Fruit fly (Drosophila melanogaster) whole organism, embryonic: Measurements from ENCODE around the gene EloB.

Source experiments
- Aef1 ChIP-seq: fragments of 200-800 bp; sonication (Bioruptor generic); IDR thresholded peaks from 3 replicates; pipeline ENCODE4 v1.3.6; 2022; ENCODE audit warnings: missing biosample characterization, missing genetic modification characterization
- B-H2 ChIP-seq: fragments of 200-800 bp; sonication (Bioruptor generic); optimal IDR thresholded peaks from 2 replicates; lab custom pipeline; 2018; ENCODE audit warnings: missing biosample characterization, mild to moderate bottlenecking, missing genetic modification characterization
- CG10147 ChIP-seq: fragments of 200-800 bp; sonication (Bioruptor generic); optimal IDR thresholded peaks from 2 replicates; lab custom pipeline; 2019; ENCODE audit warnings: missing biosample characterization, mild to moderate bottlenecking, missing genetic modification characterization, moderate library complexity
- CG10209 ChIP-seq: fragments of 200-800 bp; sonication (Bioruptor generic); optimal IDR thresholded peaks from 3 replicates; lab custom pipeline; 2017; ENCODE audit warnings: missing biosample characterization, mild to moderate bottlenecking, missing genetic modification characterization, missing genetic modification reagents
- CG10274 ChIP-seq: fragments of 200-800 bp; sonication (Bioruptor generic); optimal IDR thresholded peaks from 3 replicates; lab custom pipeline; 2017; ENCODE audit warnings: missing biosample characterization, mild to moderate bottlenecking, missing genetic modification characterization
- CG11695 ChIP-seq: fragments of 200-800 bp; sonication (Bioruptor generic); IDR thresholded peaks from 3 replicates; pipeline ENCODE4 v1.3.6; 2022; ENCODE audit warnings: missing biosample characterization, missing genetic modification characterization
- CG13424 ChIP-seq: fragments of 200-800 bp; sonication (Bioruptor generic); optimal IDR thresholded peaks from 2 replicates; lab custom pipeline; 2019; ENCODE audit warnings: missing biosample characterization, mild to moderate bottlenecking, missing genetic modification characterization, moderate library complexity
- CG14667 ChIP-seq: fragments of 200-800 bp; sonication (Bioruptor generic); IDR thresholded peaks from 2 replicates; pipeline ENCODE4 v1.3.6; 2022; ENCODE audit warnings: missing biosample characterization, missing genetic modification characterization
- CG15073 ChIP-seq: fragments of 200-800 bp; sonication (Bioruptor generic); optimal IDR thresholded peaks from 2 replicates; lab custom pipeline; 2016; ENCODE audit warnings: missing biosample characterization, missing genetic modification characterization
- CG1832 ChIP-seq: fragments of 200-800 bp; sonication (Bioruptor generic); optimal IDR thresholded peaks from 2 replicates; lab custom pipeline; 2017; ENCODE audit warnings: missing biosample characterization, mild to moderate bottlenecking, missing genetic modification characterization, inconsistent platforms
- CG2875 ChIP-seq: fragments of 200-800 bp; sonication (Bioruptor generic); optimal IDR thresholded peaks from 2 replicates; lab custom pipeline; 2017; ENCODE audit warnings: missing biosample characterization, mild to moderate bottlenecking, missing genetic modification characterization, missing genetic modification reagents
- CG30403 ChIP-seq: fragments of 200-800 bp; sonication (Bioruptor generic); optimal IDR thresholded peaks from 3 replicates; lab custom pipeline; 2016; ENCODE audit warnings: missing biosample characterization, missing genetic modification characterization
- CG31388 ChIP-seq: fragments of 200-800 bp; sonication (Bioruptor generic); optimal IDR thresholded peaks from 2 replicates; lab custom pipeline; 2016; ENCODE audit warnings: missing biosample characterization, missing genetic modification characterization
- CG3281 ChIP-seq: fragments of 200-800 bp; sonication (Bioruptor generic); optimal IDR thresholded peaks from 3 replicates; lab custom pipeline; 2017; ENCODE audit warnings: missing biosample characterization, mild to moderate bottlenecking, missing genetic modification characterization
- CG4707 ChIP-seq: fragments of 200-800 bp; sonication (Bioruptor generic); optimal IDR thresholded peaks from 2 replicates; lab custom pipeline; 2018; ENCODE audit warnings: missing biosample characterization, mild to moderate bottlenecking, missing genetic modification characterization, moderate library complexity
- CG4730 ChIP-seq: fragments of 200-800 bp; sonication (Bioruptor generic); IDR thresholded peaks from 2 replicates; pipeline ENCODE4 v1.3.6; 2022; ENCODE audit warnings: missing biosample characterization, missing genetic modification characterization
- CG6654 ChIP-seq: fragments of 200-800 bp; sonication (Bioruptor generic); optimal IDR thresholded peaks from 2 replicates; lab custom pipeline; 2017; ENCODE audit warnings: missing biosample characterization, mild to moderate bottlenecking, missing genetic modification characterization
- CG7745 ChIP-seq: fragments of 200-800 bp; sonication (Bioruptor generic); optimal IDR thresholded peaks from 2 replicates; lab custom pipeline; 2018; ENCODE audit warnings: missing biosample characterization, mild to moderate bottlenecking, missing genetic modification characterization, moderate library complexity
- CG9876 ChIP-seq: fragments of 200-800 bp; sonication (Bioruptor generic); optimal IDR thresholded peaks from 2 replicates; lab custom pipeline; 2016; ENCODE audit warnings: missing biosample characterization, missing genetic modification characterization
- CoRest ChIP-seq: fragments of 200-800 bp; sonication (Bioruptor generic); optimal IDR thresholded peaks from 3 replicates; lab custom pipeline; 2018; ENCODE audit warnings: missing biosample characterization, mild to moderate bottlenecking, missing genetic modification characterization, moderate library complexity
- Dek ChIP-seq: fragments of 200-800 bp; sonication (Bioruptor generic); optimal IDR thresholded peaks from 3 replicates; lab custom pipeline; 2019; ENCODE audit warnings: missing biosample characterization, mild to moderate bottlenecking, missing genetic modification characterization, moderate library complexity
- Gsc ChIP-seq: fragments of 200-800 bp; sonication (Bioruptor generic); IDR thresholded peaks from 2 replicates; pipeline ENCODE4 v1.3.6; 2022; ENCODE audit warnings: missing biosample characterization, missing genetic modification characterization
- H15 ChIP-seq: fragments of 200-800 bp; sonication (Bioruptor generic); IDR thresholded peaks from 3 replicates; pipeline ENCODE4 v1.3.6; 2022; ENCODE audit warnings: missing biosample characterization, missing genetic modification characterization
- H2.0 ChIP-seq: fragments of 200-800 bp; sonication (Bioruptor generic); IDR thresholded peaks from 2 replicates; pipeline ENCODE4 v1.3.6; 2022; ENCODE audit warnings: missing biosample characterization, missing genetic modification characterization
- Oaz ChIP-seq: fragments of 200-800 bp; sonication (Bioruptor generic); IDR thresholded peaks from 2 replicates; pipeline ENCODE4 v1.3.6; 2022; ENCODE audit warnings: missing biosample characterization, missing genetic modification characterization
- Sox102F ChIP-seq: fragments of 200-800 bp; sonication (Bioruptor generic); optimal IDR thresholded peaks from 2 replicates; lab custom pipeline; 2018; ENCODE audit warnings: missing biosample characterization, mild to moderate bottlenecking, missing genetic modification characterization, moderate library complexity
- Xbp1 ChIP-seq: fragments of 200-800 bp; sonication (Bioruptor generic); optimal IDR thresholded peaks from 3 replicates; lab custom pipeline; 2016; ENCODE audit warnings: missing biosample characterization, mild to moderate bottlenecking, missing genetic modification characterization
- Xrp1 ChIP-seq: fragments of 200-800 bp; sonication (Bioruptor generic); IDR thresholded peaks from 2 replicates; pipeline ENCODE4 v1.3.6; 2022; ENCODE audit warnings: missing biosample characterization, missing genetic modification characterization
- YL-1 ChIP-seq: fragments of 200-800 bp; sonication (Bioruptor generic); optimal IDR thresholded peaks from 3 replicates; lab custom pipeline; 2017; ENCODE audit warnings: missing biosample characterization, mild to moderate bottlenecking, missing genetic modification characterization
- abd-A ChIP-seq: fragments of 200-800 bp; sonication (Bioruptor generic); optimal IDR thresholded peaks from 3 replicates; lab custom pipeline; 2019; ENCODE audit warnings: missing biosample characterization, mild to moderate bottlenecking, missing genetic modification characterization, moderate library complexity
- bigmax ChIP-seq: fragments of 200-800 bp; sonication (Bioruptor generic); optimal IDR thresholded peaks from 2 replicates; lab custom pipeline; 2018; ENCODE audit warnings: missing biosample characterization, mild to moderate bottlenecking, missing genetic modification characterization
- btn ChIP-seq: fragments of 200-800 bp; sonication (Bioruptor generic); optimal IDR thresholded peaks from 2 replicates; lab custom pipeline; 2016; ENCODE audit warnings: missing biosample characterization, missing genetic modification characterization
- corto ChIP-seq: fragments of 200-800 bp; sonication (Bioruptor generic); optimal IDR thresholded peaks from 2 replicates; lab custom pipeline; 2016; ENCODE audit warnings: missing biosample characterization, mild to moderate bottlenecking, missing genetic modification characterization, moderate library complexity
- dmrt11E ChIP-seq: fragments of 200-800 bp; sonication (Bioruptor generic); optimal IDR thresholded peaks from 3 replicates; lab custom pipeline; 2018; ENCODE audit warnings: missing biosample characterization, mild to moderate bottlenecking, missing genetic modification characterization, moderate library complexity
- ems ChIP-seq: fragments of 200-800 bp; sonication (Bioruptor generic); optimal IDR thresholded peaks from 3 replicates; lab custom pipeline; 2016; ENCODE audit warnings: missing biosample characterization, missing genetic modification characterization
- eyg ChIP-seq: fragments of 200-800 bp; sonication (Bioruptor generic); optimal IDR thresholded peaks from 3 replicates; lab custom pipeline; 2016; ENCODE audit warnings: missing biosample characterization, missing genetic modification characterization
- jing ChIP-seq: fragments of 200-800 bp; sonication (Bioruptor generic); optimal IDR thresholded peaks from 2 replicates; lab custom pipeline; 2018; ENCODE audit warnings: missing biosample characterization, mild to moderate bottlenecking, missing genetic modification characterization
- lola ChIP-seq, 3 experiments: fragments of >200 bp in 2 of 3; fragments of 200-800 bp in 1 of 3; sonication (Bioruptor generic) in 1 of 3; optimal IDR thresholded peaks; 2 replicates each; lab custom pipeline; 2017 to 2019; ENCODE audit warnings: missing biosample characterization in 3 of 3, missing genetic modification characterization in 3 of 3, mild to moderate bottlenecking in 1 of 3, moderate library complexity in 1 of 3
- nerfin-1 ChIP-seq: fragments of 200-800 bp; sonication (Bioruptor generic); optimal IDR thresholded peaks from 3 replicates; lab custom pipeline; 2019; ENCODE audit warnings: missing biosample characterization, mild to moderate bottlenecking, missing genetic modification characterization, moderate library complexity
- odd ChIP-seq: fragments of 200-800 bp; sonication (Bioruptor generic); optimal IDR thresholded peaks from 2 replicates; lab custom pipeline; 2017; ENCODE audit warnings: missing biosample characterization, mild to moderate bottlenecking, missing genetic modification characterization
- p53 ChIP-seq: fragments of 200-800 bp; sonication (Bioruptor generic); optimal IDR thresholded peaks from 2 replicates; lab custom pipeline; 2016; ENCODE audit warnings: missing biosample characterization, missing genetic modification characterization
- pum ChIP-seq: fragments of 200-800 bp; sonication (Bioruptor generic); optimal IDR thresholded peaks from 2 replicates; lab custom pipeline; 2016; ENCODE audit warnings: missing biosample characterization, missing genetic modification characterization
- sc ChIP-seq, 3 experiments: fragments of >200 bp in 2 of 3; fragments of 200-800 bp in 1 of 3; sonication (Bioruptor generic) in 1 of 3; optimal IDR thresholded peaks; 2 replicates in 2 of 3; 3 replicates in 1 of 3; lab custom pipeline; 2017; ENCODE audit warnings: mild to moderate bottlenecking in 1 of 3, missing biosample characterization in 1 of 3, missing genetic modification characterization in 1 of 3, missing genetic modification reagents in 1 of 3
- seq ChIP-seq: fragments of 200-800 bp; sonication (Bioruptor generic); IDR thresholded peaks from 2 replicates; pipeline ENCODE4 v1.3.6; 2022; ENCODE audit warnings: missing biosample characterization, missing genetic modification characterization
- toy ChIP-seq: fragments of 200-800 bp; sonication (Bioruptor generic); IDR thresholded peaks from 2 replicates; pipeline ENCODE4 v1.3.6; 2022; ENCODE audit warnings: missing biosample characterization, missing genetic modification characterization
- unpg ChIP-seq: fragments of 200-800 bp; sonication (Bioruptor generic); optimal IDR thresholded peaks from 3 replicates; lab custom pipeline; 2018; ENCODE audit warnings: missing biosample characterization, mild to moderate bottlenecking, missing genetic modification characterization, moderate library complexity
- vnd ChIP-seq: fragments of 200-800 bp; sonication (Bioruptor generic); IDR thresholded peaks from 3 replicates; pipeline ENCODE4 v1.3.6; 2022; ENCODE audit warnings: missing biosample characterization, missing genetic modification characterization; ENCODE audit not compliant: partially characterized antibody
- wek ChIP-seq: fragments of 200-800 bp; sonication (Bioruptor generic); optimal IDR thresholded peaks from 3 replicates; lab custom pipeline; 2018; ENCODE audit warnings: missing biosample characterization, mild to moderate bottlenecking, missing genetic modification characterization, moderate library complexity

The EloB gene

DNA sequence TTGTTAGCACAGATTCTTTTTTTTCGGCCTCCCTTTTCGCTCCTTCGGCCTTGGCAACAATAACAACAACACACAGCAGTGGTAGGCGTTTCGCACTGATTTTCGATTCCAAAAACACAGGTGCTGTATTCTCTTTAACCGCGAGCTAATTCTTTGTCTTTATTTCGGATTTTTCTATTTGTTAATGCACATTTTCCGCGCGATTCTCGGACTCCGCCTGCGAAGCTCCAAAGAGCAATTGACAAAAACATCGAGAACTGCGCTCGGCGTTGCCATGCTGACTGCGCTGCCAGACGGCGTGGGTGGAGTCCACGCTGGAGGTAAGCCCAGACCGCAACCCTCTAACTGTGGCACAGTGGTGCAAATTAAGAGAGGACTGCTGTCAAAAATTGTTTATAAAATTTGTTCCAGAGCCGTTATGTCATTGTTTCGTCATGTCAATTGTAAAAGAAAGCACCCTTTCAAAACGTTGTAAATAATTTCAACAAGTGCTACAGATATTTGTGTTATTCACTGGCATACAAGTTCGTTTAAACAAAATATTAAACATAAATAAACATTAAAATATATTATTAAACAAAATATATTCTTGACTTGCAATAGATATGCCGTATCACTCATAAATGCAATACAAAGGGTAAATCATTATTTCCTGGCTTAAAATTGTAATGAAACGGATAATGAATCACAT lies 22.1 kb downstream of the EloB start, which contains the start of the genes DPCoAC and CG5180 (continued):
- peak; percentile 44; the same call in 2 of the 3 replicates for TF ChIP-seq vnd (GFP tag; lab: Robert Waterston, UW)
- no peak for TF ChIP-seq CG1832
- peak; percentile 56; the same call in 1 of the 2 replicates for TF ChIP-seq CG4730 (GFP tag; lab: Robert Waterston, UW)
- no peak for TF ChIP-seq Gsc (GFP tag; lab: Robert Waterston, UW)
- TF ChIP-seq CG2875 (GFP tag; lab: Kevin White, UChicago), result no peak
- peak; percentile 78 for TF ChIP-seq Aef1
- peak; percentile 16 for TF ChIP-seq bigmax (GFP tag; lab: Kevin White, UChicago)
- peak; percentile 10 for TF ChIP-seq eyg (GFP tag; lab: Kevin White, UChicago)
- TF ChIP-seq corto, result no peak
- TF ChIP-seq B-H2 (GFP tag; lab: Kevin White, UChicago), result peak; percentile 54
- peak; percentile 54; the same call in 1 of the 2 replicates for TF ChIP-seq Oaz (GFP tag; lab: Robert Waterston, UW)
- peak; percentile 48 for TF ChIP-seq Sox102F
- peak; percentile 85 for TF ChIP-seq CG9876 (GFP tag; lab: Kevin White, UChicago)
- peak; percentile 40; the same call in 1 of the 2 replicates for TF ChIP-seq seq (GFP tag; lab: Robert Waterston, UW)
- peak; percentile 30 for TF ChIP-seq CG31388 (GFP tag; lab: Kevin White, UChicago)
- no peak for TF ChIP-seq YL-1
- TF ChIP-seq pum (GFP tag; lab: Kevin White, UChicago), result peak; percentile 64
- peak; percentile 59 for TF ChIP-seq CG3281
- peak; percentile 61 for TF ChIP-seq H15 (GFP tag; lab: Robert Waterston, UW)
- TF ChIP-seq CG30403 (GFP tag; lab: Kevin White, UChicago), result peak; percentile 73
- peak; percentile 38 for TF ChIP-seq CG10147 (GFP tag; lab: Kevin White, UChicago)
- TF ChIP-seq CG15073 (GFP tag; lab: Kevin White, UChicago), result peak; percentile 7
- TF ChIP-seq CoRest (tag; lab: Kevin White, UChicago), result peak; percentile 73
- TF ChIP-seq btn (GFP tag; lab: Kevin White, UChicago), result no peak
- no peak for TF ChIP-seq jing (GFP tag; lab: Kevin White, UChicago)
- peak; percentile 32 for TF ChIP-seq odd (GFP tag; lab: Kevin White, UChicago)
- TF ChIP-seq nerfin-1 (tag; lab: Kevin White, UChicago), result peak; percentile 14
- TF ChIP-seq sc (optimal IDR thresholded peaks at IDR 0.05; lab: Kevin White, UChicago), result no peak
- TF ChIP-seq sc (GFP tag; optimal IDR thresholded peaks at IDR 0.05; lab: Kevin White, UChicago), result no peak
- peak; percentile 60 for TF ChIP-seq CG4707 (GFP tag; lab: Kevin White, UChicago)
- TF ChIP-seq wek (GFP tag; lab: Kevin White, UChicago), result no peak
- peak; percentile 25 for TF ChIP-seq unpg (GFP tag; lab: Kevin White, UChicago)
- TF ChIP-seq CG10209 (GFP tag; lab: Kevin White, UChicago), result peak; percentile 28
- TF ChIP-seq CG14667 (GFP tag; lab: Robert Waterston, UW), result peak; percentile 53; the same call in 1 of the 2 replicates
- peak; percentile 22 for TF ChIP-seq dmrt11E (tag; lab: Kevin White, UChicago)
- no peak for TF ChIP-seq CG7745 (tag; lab: Kevin White, UChicago)
- peak in 1 of 3 experiments; percentile 58 for TF ChIP-seq lola (GFP tag; optimal IDR thresholded peaks at IDR 0.05; lab: Kevin White, UChicago)
- TF ChIP-seq p53 (GFP tag; lab: Kevin White, UChicago), result peak; percentile 6
- TF ChIP-seq abd-A (tag; lab: Kevin White, UChicago), result peak; percentile 34
- no peak for TF ChIP-seq CG10274 (GFP tag; lab: Kevin White, UChicago)
- no peak for TF ChIP-seq toy (GFP tag; lab: Robert Waterston, UW)
- no peak for TF ChIP-seq CG6654 (GFP tag; lab: Kevin White, UChicago)
- TF ChIP-seq Dek (tag; lab: Kevin White, UChicago), result peak; percentile 61
- TF ChIP-seq Xrp1 (GFP tag; lab: Robert Waterston, UW), result peak; percentile 57
- TF ChIP-seq CG13424 (tag; lab: Kevin White, UChicago), result peak; percentile 61
- peak; percentile 81 for TF ChIP-seq Xbp1 (GFP tag; lab: Kevin White, UChicago)
- TF ChIP-seq CG11695 (GFP tag; lab: Robert Waterston, UW), result no peak
- peak; percentile 50; the same call in 1 of the 2 replicates for TF ChIP-seq H2.0
- peak; percentile 33 for TF ChIP-seq ems (GFP tag; lab: Kevin White, UChicago)
